Worm (Caenorhabditis elegans) whole organism, L4/young adult: ENCODE measurements around the gene cest-24.

ENCODE experiments used
- W03F9.2 ChIP-seq: fragments of 150-350 bp; optimal IDR thresholded peaks from 2 replicates; lab custom pipeline; 2014; ENCODE audit warnings: missing biosample characterization, missing genetic modification characterization
- dao-5 ChIP-seq: sonication (generic microtip); optimal IDR thresholded peaks from 2 replicates; lab custom pipeline; 2016; ENCODE audit warnings: missing genotype, missing genetic modification characterization, moderate library complexity, missing compliant biosample characterization

DNA sequence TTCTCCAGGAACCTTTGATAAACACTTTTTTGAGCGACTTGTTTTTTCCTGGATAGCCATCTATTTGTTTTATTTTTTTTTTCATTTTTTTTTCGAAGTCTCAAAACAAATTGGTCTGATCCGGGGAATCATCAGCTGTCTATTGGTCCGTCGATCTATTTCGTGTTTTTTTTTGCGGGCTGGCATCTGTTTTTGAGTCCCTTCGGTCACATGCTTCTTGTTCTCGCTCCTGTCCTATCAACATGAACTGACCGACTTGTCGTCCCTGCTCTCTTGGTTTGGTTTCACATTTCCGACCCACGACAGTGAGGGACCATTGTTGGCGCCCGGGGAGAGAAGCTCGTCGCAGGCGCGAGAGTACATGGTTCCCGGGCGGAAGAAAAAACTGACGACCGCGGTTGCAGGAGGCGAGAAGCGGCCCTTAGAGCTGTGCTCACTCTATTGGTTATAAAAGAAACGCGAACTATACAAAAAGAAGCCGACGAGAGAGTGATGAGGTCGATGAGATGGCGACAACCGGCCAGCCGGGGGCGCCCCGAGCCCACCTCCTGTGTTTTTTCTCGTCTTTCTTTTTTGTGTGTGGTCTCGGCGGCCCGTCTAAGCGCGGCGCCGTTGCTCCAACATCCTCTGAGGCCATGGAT lies 27.9 kb downstream of the cest-24 start:
- no peak for TF ChIP-seq dao-5 (tag; lab: Kevin White, UChicago)
- no peak for TF ChIP-seq W03F9.2 (tag; lab: Kevin White, UChicago)
